Worm (Caenorhabditis elegans): ENCODE measurements around the gene trx-3.

ce11 chrIV:4447284-4447366 lies 39.7 kb upstream of the trx-3 start, which contains the start of gene chat-1:
- TF ChIP-seq ref-1 (GFP tag; conservative IDR thresholded peaks at IDR 0.05) (no peak), med-1 (GFP tag; optimal IDR thresholded peaks at IDR 0.05; ENCODE audit: insufficient read depth) (no peak), flt-1 (GFP tag; IDR thresholded peaks at IDR 0.05) (no peak), ztf-29 (GFP tag; IDR thresholded peaks at IDR 0.05) (no peak), klf-2 (GFP tag; conservative IDR thresholded peaks at IDR 0.05) (no peak), tab-1 (GFP tag; IDR thresholded peaks at IDR 0.05) (no peak)
